Worm (Caenorhabditis elegans) whole organism, young adult: ENCODE measurements around the gene acl-8.

Source experiments
- B0035.1 ChIP-seq: sonication (generic microtip); optimal IDR thresholded peaks from 2 replicates; lab custom pipeline; 2016; ENCODE audit warnings: missing genetic modification characterization, mild to moderate bottlenecking, missing compliant biosample characterization, missing genotype, missing genetic modification reagents
- B0336.3 ChIP-seq: fragments of 200-800 bp; sonication (Bioruptor generic); IDR thresholded peaks from 2 replicates; pipeline ENCODE4 v1.3.6; 2022; ENCODE audit warnings: missing genetic modification characterization, missing compliant biosample characterization
- C06A6.2 ChIP-seq: fragments of 200-800 bp; sonication (Bioruptor generic); conservative IDR thresholded peaks from 2 replicates; pipeline ENCODE4 v1.3.6; 2022; ENCODE audit warnings: missing genetic modification characterization, missing compliant biosample characterization
- F10E7.11 ChIP-seq: sonication (generic microtip); optimal IDR thresholded peaks from 2 replicates; lab custom pipeline; 2017; ENCODE audit warnings: mild to moderate bottlenecking, missing genetic modification characterization, moderate library complexity, missing compliant biosample characterization
- F49E8.2 ChIP-seq: sonication (generic microtip); optimal IDR thresholded peaks from 3 replicates; lab custom pipeline; 2017; ENCODE audit warnings: missing genetic modification characterization, mild to moderate bottlenecking, missing compliant biosample characterization, antibody characterized with exemption, moderate library complexity; ENCODE audit not compliant: insufficient read depth
- F57A8.1 ChIP-seq: fragments of 200-800 bp; sonication (Bioruptor generic); optimal IDR thresholded peaks from 2 replicates; lab custom pipeline; 2018; ENCODE audit warnings: mild to moderate bottlenecking, missing genetic modification characterization, moderate library complexity, missing compliant biosample characterization
- K11D2.4 ChIP-seq: fragments of 200-800 bp; sonication (Bioruptor generic); IDR thresholded peaks from 2 replicates; pipeline ENCODE4 v1.3.6; 2022; ENCODE audit warnings: missing genetic modification reagents, missing genetic modification characterization, missing compliant biosample characterization
- K12H6.12 ChIP-seq: fragments of 200-800 bp; sonication (Bioruptor generic); optimal IDR thresholded peaks from 2 replicates; lab custom pipeline; 2018; ENCODE audit warnings: mild to moderate bottlenecking, missing genetic modification characterization, missing compliant biosample characterization
- Y56A3A.18 ChIP-seq: fragments of 200-800 bp; sonication (Bioruptor generic); IDR thresholded peaks from 2 replicates; pipeline ENCODE4 v1.3.6; 2022; ENCODE audit warnings: missing genetic modification reagents, missing genetic modification characterization, missing compliant biosample characterization
- ama-1 ChIP-seq, 3 experiments: fragments of 150-350 bp in 1 of 3; sonication (generic microtip) in 2 of 3; optimal IDR thresholded peaks; 2 replicates each; lab custom pipeline; 2014 to 2018; ENCODE audit warnings: missing biosample characterization in 2 of 3, missing genetic modification characterization in 2 of 3, missing genetic modification reagents in 2 of 3
- aptf-3 ChIP-seq: fragments of 200-800 bp; sonication (Bioruptor generic); IDR thresholded peaks from 2 replicates; pipeline ENCODE4 v1.3.6; 2022; ENCODE audit warnings: missing genetic modification characterization, missing compliant biosample characterization
- cebp-2 ChIP-seq: fragments of 200-800 bp; sonication (Bioruptor generic); IDR thresholded peaks from 2 replicates; pipeline ENCODE4 v1.3.6; 2022; ENCODE audit warnings: missing genetic modification characterization, missing compliant biosample characterization
- ceh-100 ChIP-seq: fragments of 200-800 bp; sonication (Bioruptor generic); IDR thresholded peaks from 2 replicates; pipeline ENCODE4 v1.3.6; 2022; ENCODE audit warnings: missing genetic modification reagents, missing genetic modification characterization, missing compliant biosample characterization
- ceh-27 ChIP-seq: fragments of 200-800 bp; sonication (Bioruptor generic); optimal IDR thresholded peaks from 2 replicates; lab custom pipeline; 2018; ENCODE audit warnings: mild to moderate bottlenecking, missing genetic modification characterization, moderate library complexity, missing compliant biosample characterization
- ceh-58 ChIP-seq: fragments of 200-800 bp; sonication (Bioruptor generic); IDR thresholded peaks from 2 replicates; pipeline ENCODE4 v1.3.6; 2022; ENCODE audit warnings: missing genetic modification characterization, missing compliant biosample characterization
- die-1 ChIP-seq: sonication (generic microtip); optimal IDR thresholded peaks from 2 replicates; lab custom pipeline; 2016; ENCODE audit warnings: missing genotype, mild to moderate bottlenecking, missing genetic modification characterization, missing compliant biosample characterization
- dpff-1 ChIP-seq: sonication (generic microtip); optimal IDR thresholded peaks from 2 replicates; lab custom pipeline; 2017; ENCODE audit warnings: mild to moderate bottlenecking, missing genetic modification characterization, missing compliant biosample characterization
- ekl-4 ChIP-seq: fragments of 200-800 bp; sonication (Bioruptor generic); IDR thresholded peaks from 2 replicates; pipeline ENCODE4 v1.3.6; 2022; ENCODE audit warnings: missing genetic modification reagents, missing genetic modification characterization, missing compliant biosample characterization
- hlh-12 ChIP-seq: sonication (generic microtip); optimal IDR thresholded peaks from 2 replicates; lab custom pipeline; 2016; ENCODE audit warnings: missing genetic modification characterization, missing compliant biosample characterization
- hlh-26 ChIP-seq: fragments of 200-800 bp; sonication (Bioruptor generic); conservative IDR thresholded peaks from 2 replicates; pipeline ENCODE4 v1.3.6; 2022; ENCODE audit warnings: missing genetic modification reagents, missing genetic modification characterization, missing compliant biosample characterization
- hsf-1 ChIP-seq: fragments of 200-800 bp; sonication (Bioruptor generic); IDR thresholded peaks from 2 replicates; pipeline ENCODE4 v1.3.6; 2022; ENCODE audit warnings: missing genetic modification reagents, missing genetic modification characterization, missing compliant biosample characterization
- lin-26 ChIP-seq: fragments of 200-800 bp; sonication (Bioruptor generic); IDR thresholded peaks from 2 replicates; pipeline ENCODE4 v1.3.6; 2022; ENCODE audit warnings: missing genetic modification reagents, missing genetic modification characterization, missing compliant biosample characterization
- lin-54 ChIP-seq: fragments of 200-800 bp; sonication (Bioruptor generic); optimal IDR thresholded peaks from 2 replicates; lab custom pipeline; 2018; ENCODE audit warnings: mild to moderate bottlenecking, missing genetic modification characterization, missing compliant biosample characterization
- lsl-1 ChIP-seq: fragments of 200-800 bp; sonication (Bioruptor generic); optimal IDR thresholded peaks from 2 replicates; lab custom pipeline; 2018; ENCODE audit warnings: mild to moderate bottlenecking, missing genetic modification characterization, moderate library complexity, missing compliant biosample characterization
- madf-10 ChIP-seq: sonication (generic microtip); optimal IDR thresholded peaks from 2 replicates; lab custom pipeline; 2016; ENCODE audit warnings: mild to moderate bottlenecking, missing genetic modification characterization, missing compliant biosample characterization
- madf-3 ChIP-seq: fragments of 200-800 bp; sonication (Bioruptor generic); IDR thresholded peaks from 2 replicates; pipeline ENCODE4 v1.3.6; 2022; ENCODE audit warnings: missing genetic modification reagents, missing genetic modification characterization, missing compliant biosample characterization
- madf-6 ChIP-seq: fragments of 200-800 bp; sonication (Bioruptor generic); IDR thresholded peaks from 2 replicates; pipeline ENCODE4 v1.3.6; 2022; ENCODE audit warnings: missing genetic modification reagents, missing genetic modification characterization, missing compliant biosample characterization
- mxl-1 ChIP-seq: sonication (generic microtip); optimal IDR thresholded peaks from 2 replicates; lab custom pipeline; 2016; ENCODE audit warnings: missing genetic modification characterization, missing compliant biosample characterization
- nfya-2 ChIP-seq: fragments of 200-800 bp; sonication (Bioruptor generic); IDR thresholded peaks from 2 replicates; pipeline ENCODE4 v1.3.6; 2022; ENCODE audit warnings: missing genetic modification reagents, missing genetic modification characterization, missing compliant biosample characterization
- nhr-179 ChIP-seq: sonication (generic microtip); optimal IDR thresholded peaks from 2 replicates; lab custom pipeline; 2016; ENCODE audit warnings: mild to moderate bottlenecking, missing genetic modification characterization, missing compliant biosample characterization
- nhr-80 ChIP-seq: sonication (generic microtip); optimal IDR thresholded peaks from 2 replicates; lab custom pipeline; 2016; ENCODE audit warnings: missing genetic modification characterization, missing compliant biosample characterization
- pha-4 ChIP-seq: fragments of 150-350 bp; sonication (generic microtip); optimal IDR thresholded peaks from 2 replicates; lab custom pipeline; 2014; ENCODE audit warnings: missing biosample characterization, missing genetic modification reagents, missing genetic modification characterization
- repo-1 ChIP-seq: sonication (generic microtip); optimal IDR thresholded peaks from 2 replicates; lab custom pipeline; 2017; ENCODE audit warnings: mild to moderate bottlenecking, missing genetic modification characterization, missing compliant biosample characterization
- snpc-3.4 ChIP-seq: sonication (generic microtip); optimal IDR thresholded peaks from 2 replicates; lab custom pipeline; 2017; ENCODE audit warnings: missing genetic modification characterization, mild to moderate bottlenecking, missing compliant biosample characterization, antibody characterized with exemption, moderate library complexity, missing genotype, missing genetic modification reagents
- unc-130 ChIP-seq: sonication (generic microtip); optimal IDR thresholded peaks from 2 replicates; lab custom pipeline; 2016; ENCODE audit warnings: missing genetic modification reagents, missing genetic modification characterization, missing compliant biosample characterization
- zfh-2 ChIP-seq: fragments of 200-800 bp; sonication (Bioruptor generic); conservative IDR thresholded peaks from 2 replicates; pipeline ENCODE4 v1.3.6; 2022; ENCODE audit warnings: missing genetic modification reagents, missing genetic modification characterization, missing compliant biosample characterization
- ztf-25 ChIP-seq: fragments of 200-800 bp; sonication (Bioruptor generic); IDR thresholded peaks from 2 replicates; pipeline ENCODE4 v1.3.6; 2022; ENCODE audit warnings: missing genetic modification reagents, missing genetic modification characterization, missing compliant biosample characterization
- ztf-26 ChIP-seq: sonication (generic microtip); optimal IDR thresholded peaks from 2 replicates; lab custom pipeline; 2017; ENCODE audit warnings: missing genetic modification characterization, missing compliant biosample characterization
- ztf-28 ChIP-seq: fragments of 200-800 bp; sonication (Bioruptor generic); IDR thresholded peaks from 2 replicates; pipeline ENCODE4 v1.3.6; 2022; ENCODE audit warnings: missing genetic modification reagents, missing genetic modification characterization, missing compliant biosample characterization

Gene acl-8

DNA sequence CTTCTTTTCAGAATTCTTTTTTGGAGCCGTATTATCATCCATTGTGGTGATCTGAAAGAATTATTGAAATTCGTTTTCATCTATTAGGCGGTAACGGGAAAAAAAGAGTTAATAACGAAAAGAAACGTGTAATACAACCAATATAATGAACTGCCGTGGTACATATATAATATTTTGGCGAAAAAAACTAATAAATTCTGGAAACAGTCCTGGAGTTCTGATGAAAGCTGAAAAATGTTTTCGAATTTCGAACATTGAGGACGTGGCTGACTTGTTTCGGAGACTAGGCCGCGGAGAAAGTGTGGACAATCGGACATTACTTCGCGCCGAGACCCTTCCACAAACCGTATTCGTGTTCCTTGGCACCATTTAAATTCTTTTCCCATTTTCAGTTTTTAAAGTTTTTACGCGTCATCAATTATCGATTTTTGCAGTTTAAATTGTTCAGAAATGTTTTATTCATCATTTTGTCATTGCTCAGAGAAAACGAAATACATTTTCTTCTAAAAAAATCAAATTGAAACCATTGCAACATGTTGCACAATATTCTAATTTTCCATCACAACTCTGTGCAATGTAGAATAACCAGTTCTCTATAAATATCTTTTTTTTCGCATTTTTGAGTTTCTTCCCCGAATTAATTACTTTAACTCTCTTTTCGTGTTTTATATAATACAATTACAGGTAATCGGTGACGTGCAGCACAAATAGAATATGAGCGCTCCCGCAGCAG, 17.1 kb upstream of the acl-8 start, which contains the start of the genes gad-1 and erfa-1 (continued):
- no peak for TF ChIP-seq mxl-1
- no peak for TF ChIP-seq zfh-2 (GFP tag; lab: Robert Waterston, UW)
- peak; percentile 3 for TF ChIP-seq K12H6.12 (tag; lab: Kevin White, UChicago)
- TF ChIP-seq Y56A3A.18 (GFP tag; lab: Robert Waterston, UW) = no peak
- TF ChIP-seq hlh-26 (GFP tag; lab: Robert Waterston, UW) = no peak
- peak; percentile 63 for TF ChIP-seq lin-54 (GFP tag; lab: Kevin White, UChicago)
- no peak for TF ChIP-seq unc-130
- peak; percentile 61 for TF ChIP-seq ceh-27 (GFP tag; lab: Kevin White, UChicago)
- no peak for TF ChIP-seq madf-3
- TF ChIP-seq nhr-80 (tag; lab: Kevin White, UChicago) = peak; percentile 34
- no peak for TF ChIP-seq ztf-26
- no peak for TF ChIP-seq nfya-2 (GFP tag; lab: Robert Waterston, UW)
- TF ChIP-seq ama-1 (optimal IDR thresholded peaks at IDR 0.05; lab: Kevin White, UChicago) = no peak
- TF ChIP-seq ama-1 (GFP tag; optimal IDR thresholded peaks at IDR 0.05; lab: Kevin White, UChicago) = no peak
- TF ChIP-seq cebp-2 (GFP tag; lab: Robert Waterston, UW) = no peak
- TF ChIP-seq ztf-28 (GFP tag; lab: Robert Waterston, UW) = no peak
- TF ChIP-seq lsl-1 (GFP tag; lab: Kevin White, UChicago) = peak; percentile 77
- TF ChIP-seq B0336.3 (GFP tag; lab: Robert Waterston, UW) = no peak

DNA sequence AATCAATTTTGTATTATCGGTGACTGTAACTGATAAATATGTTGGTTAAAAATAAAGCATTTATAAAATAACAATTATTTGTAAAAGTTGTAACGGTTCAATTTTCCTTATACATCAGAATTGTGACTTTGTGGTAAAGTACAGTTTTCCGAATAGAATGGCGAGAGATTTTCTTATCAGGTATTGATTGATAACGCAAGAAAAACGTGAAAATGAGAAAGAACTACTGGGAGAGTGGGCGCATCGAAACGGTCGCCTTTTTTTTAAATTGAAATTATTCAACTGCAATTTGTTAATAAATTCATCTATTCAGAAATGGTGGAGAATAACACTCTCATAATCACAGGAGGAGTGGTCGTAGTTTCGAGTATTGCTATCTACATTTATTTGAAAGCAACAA, 14.3 kb upstream of the acl-8 start, which contains the start of gene hpo-19:
Gene hpo-19 (plus strand): TSS at position 314 of the 400 bp plus-strand sequence.
- peak; percentile 35 for TF ChIP-seq F49E8.2
- 0 out of 2 replicates have a peak, but pooled peaks have one; percentile 54 for TF ChIP-seq madf-3
- TF ChIP-seq F10E7.11 (tag; lab: Kevin White, UChicago) = no peak
- peak; percentile 61 for TF ChIP-seq nhr-80 (tag; lab: Kevin White, UChicago)
- TF ChIP-seq aptf-3 (GFP tag; lab: Robert Waterston, UW) = no peak
- TF ChIP-seq C06A6.2 (GFP tag; lab: Robert Waterston, UW) = no peak
- TF ChIP-seq pha-4 = no peak
- TF ChIP-seq snpc-3.4 = peak; percentile 45
- peak; percentile 26; the same call in 1 of the 2 replicates for TF ChIP-seq madf-6 (GFP tag; lab: Robert Waterston, UW)
- peak; percentile 19; the same call in 1 of the 2 replicates for TF ChIP-seq ekl-4

ce11 chrV:6438601-6439000, 12.1 kb upstream of the acl-8 start, which contains the start of gene T05H4.4:
TSS of gene T05H4.4 (plus strand) at chrV:6438901.
- TF ChIP-seq hsf-1 (no peak), ceh-100 (GFP tag; lab: Robert Waterston, UW) (no peak)

DNA sequence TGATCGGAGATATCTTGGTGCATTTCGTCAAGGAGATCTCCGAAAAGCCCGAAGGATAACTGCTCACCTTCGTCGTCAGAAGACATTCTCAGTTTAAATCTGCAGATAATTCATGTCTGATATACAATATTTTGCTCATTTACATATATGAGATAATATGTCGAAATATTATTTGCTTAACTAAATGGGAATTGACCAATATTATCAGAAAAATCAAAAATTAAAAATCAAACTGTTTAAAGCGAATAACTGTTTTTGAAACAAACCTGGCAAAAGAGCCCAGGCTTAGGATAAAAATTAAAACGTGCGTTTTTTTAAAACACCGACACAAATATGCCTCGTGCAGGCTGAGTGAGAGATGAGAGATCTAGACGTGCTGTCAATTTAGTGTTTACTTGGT, 9.1 kb upstream of the acl-8 start, which contains the start of gene T05H4.15:
Gene T05H4.15 (minus strand): TSS at position 101 of the 400 bp plus-strand sequence.
- TF ChIP-seq madf-10 (tag; lab: Kevin White, UChicago) = no peak
- no peak for TF ChIP-seq ceh-58
- TF ChIP-seq lin-26 (GFP tag; lab: Robert Waterston, UW) = no peak
- TF ChIP-seq K11D2.4 (GFP tag; lab: Robert Waterston, UW) = no peak
- no peak for TF ChIP-seq hlh-12 (tag; lab: Kevin White, UChicago)
- TF ChIP-seq ceh-27 (GFP tag; lab: Kevin White, UChicago) = no peak
- TF ChIP-seq ama-1 (optimal IDR thresholded peaks at IDR 0.05; lab: Kevin White, UChicago) = no peak
- no peak for TF ChIP-seq ama-1 (GFP tag; optimal IDR thresholded peaks at IDR 0.05; lab: Kevin White, UChicago)
- TF ChIP-seq dpff-1 = no peak
- no peak for TF ChIP-seq nhr-179
- TF ChIP-seq repo-1 (tag; lab: Kevin White, UChicago) = no peak
- TF ChIP-seq ztf-28 (GFP tag; lab: Robert Waterston, UW) = no peak
- no peak for TF ChIP-seq ztf-25 (GFP tag; lab: Robert Waterston, UW)
- TF ChIP-seq die-1 = no peak
- TF ChIP-seq F57A8.1 (GFP tag; lab: Kevin White, UChicago) = no peak
- no peak for TF ChIP-seq B0035.1 (tag; lab: Kevin White, UChicago)
- TF ChIP-seq, all 124 proteins: peak for 0
